Worm (Caenorhabditis elegans) whole organism, mixed stage, embryonic: Measurements from ENCODE around the gene ZK1073.1.
A peak's percentile ranks its signal among the peaks of the same experiment; 100 is the strongest.

Experiments used
- M03D4.4 ChIP-seq: sonication (generic microtip); optimal IDR thresholded peaks from 2 replicates; lab custom pipeline; 2017; ENCODE audit warnings: mild to moderate bottlenecking, missing genetic modification characterization, missing compliant biosample characterization
- bed-3 ChIP-seq: fragments of 200-800 bp; sonication (Bioruptor generic); optimal IDR thresholded peaks from 3 replicates; lab custom pipeline; 2018; ENCODE audit warnings: mild to moderate bottlenecking, missing genetic modification characterization, moderate library complexity, missing compliant biosample characterization
- blmp-1 ChIP-seq: fragments of 150-350 bp; optimal IDR thresholded peaks from 2 replicates; lab custom pipeline; 2014; ENCODE audit warnings: missing biosample characterization, missing genetic modification characterization
- ceh-39 ChIP-seq: fragments of 150-350 bp; optimal IDR thresholded peaks from 2 replicates; lab custom pipeline; 2014; ENCODE audit warnings: missing biosample characterization, missing genetic modification characterization
- ceh-43 ChIP-seq: fragments of 200-800 bp; sonication (Bioruptor generic); optimal IDR thresholded peaks from 2 replicates; lab custom pipeline; 2018; ENCODE audit warnings: mild to moderate bottlenecking, missing genetic modification characterization, moderate library complexity, missing compliant biosample characterization
- ceh-83 ChIP-seq: fragments of 200-800 bp; sonication (Bioruptor generic); optimal IDR thresholded peaks from 2 replicates; lab custom pipeline; 2018; ENCODE audit warnings: mild to moderate bottlenecking, missing genetic modification characterization, missing compliant biosample characterization
- ces-1 ChIP-seq: fragments of 150-350 bp; optimal IDR thresholded peaks from 2 replicates; lab custom pipeline; 2014; ENCODE audit warnings: missing biosample characterization, missing genetic modification reagents, missing genetic modification characterization
- cnd-1 ChIP-seq: fragments of 200-800 bp; sonication (Bioruptor generic); optimal IDR thresholded peaks from 2 replicates; lab custom pipeline; 2018; ENCODE audit warnings: mild to moderate bottlenecking, missing genetic modification characterization, missing compliant biosample characterization
- drap-1 ChIP-seq: fragments of 200-800 bp; sonication (Bioruptor generic); optimal IDR thresholded peaks from 3 replicates; lab custom pipeline; 2018; ENCODE audit warnings: mild to moderate bottlenecking, missing genetic modification characterization, missing compliant biosample characterization
- elt-1 ChIP-seq: sonication (generic microtip); optimal IDR thresholded peaks from 2 replicates; lab custom pipeline; 2017; ENCODE audit warnings: missing genetic modification characterization, mild to moderate bottlenecking, missing compliant biosample characterization, antibody characterized with exemption, moderate library complexity, borderline replicate concordance; ENCODE audit not compliant: insufficient read depth
- elt-3 ChIP-seq: fragments of 150-350 bp; optimal IDR thresholded peaks from 2 replicates; lab custom pipeline; 2014; ENCODE audit warnings: missing biosample characterization, missing genetic modification characterization
- flh-1 ChIP-seq: fragments of 200-800 bp; sonication (Bioruptor generic); optimal IDR thresholded peaks from 2 replicates; lab custom pipeline; 2018; ENCODE audit warnings: mild to moderate bottlenecking, missing genetic modification characterization, moderate library complexity, missing compliant biosample characterization
- hlh-1 ChIP-seq: fragments of 150-350 bp; optimal IDR thresholded peaks from 2 replicates; lab custom pipeline; 2014; ENCODE audit warnings: missing biosample characterization, missing genetic modification reagents, missing genetic modification characterization
- lin-13 ChIP-seq: fragments of 150-350 bp; optimal IDR thresholded peaks from 2 replicates; lab custom pipeline; 2014; ENCODE audit warnings: missing biosample characterization, missing genetic modification characterization
- lin-32 ChIP-seq: fragments of 200-800 bp; sonication (Bioruptor generic); optimal IDR thresholded peaks from 2 replicates; lab custom pipeline; 2018; ENCODE audit warnings: mild to moderate bottlenecking, missing genetic modification characterization, missing compliant biosample characterization
- lsy-2 ChIP-seq: fragments of 150-350 bp; optimal IDR thresholded peaks from 2 replicates; lab custom pipeline; 2014; ENCODE audit warnings: missing biosample characterization, missing genetic modification characterization
- mep-1 ChIP-seq: fragments of 150-350 bp; optimal IDR thresholded peaks from 2 replicates; lab custom pipeline; 2017; ENCODE audit warnings: missing biosample characterization, missing genetic modification reagents, missing genetic modification characterization, inconsistent platforms
- mls-2 ChIP-seq: sonication (generic microtip); optimal IDR thresholded peaks from 2 replicates; lab custom pipeline; 2016; ENCODE audit warnings: mild to moderate bottlenecking, missing genetic modification characterization, moderate library complexity, missing compliant biosample characterization
- nhr-237 ChIP-seq: fragments of 150-350 bp; optimal IDR thresholded peaks from 2 replicates; lab custom pipeline; 2014; ENCODE audit warnings: missing biosample characterization, missing genetic modification characterization
- nhr-28 ChIP-seq: fragments of 150-350 bp; optimal IDR thresholded peaks from 2 replicates; lab custom pipeline; 2014; ENCODE audit warnings: missing biosample characterization, missing genetic modification characterization
- nhr-76 ChIP-seq: sonication (generic microtip); optimal IDR thresholded peaks from 2 replicates; lab custom pipeline; 2017; ENCODE audit warnings: missing biosample characterization, missing genetic modification characterization
- pha-4 ChIP-seq: fragments of 150-350 bp; optimal IDR thresholded peaks from 2 replicates; lab custom pipeline; 2018; ENCODE audit warnings: missing biosample characterization, missing genetic modification reagents, missing genetic modification characterization
- snpc-4 ChIP-seq: fragments of 150-350 bp; optimal IDR thresholded peaks from 2 replicates; lab custom pipeline; 2014; ENCODE audit warnings: missing biosample characterization, missing genetic modification characterization
- sptf-1 ChIP-seq: sonication (generic microtip); optimal IDR thresholded peaks from 2 replicates; lab custom pipeline; 2017; ENCODE audit warnings: mild to moderate bottlenecking, missing genetic modification characterization, moderate library complexity, missing compliant biosample characterization
- tbx-8 ChIP-seq: fragments of 200-800 bp; sonication (Bioruptor generic); optimal IDR thresholded peaks from 2 replicates; lab custom pipeline; 2018; ENCODE audit warnings: mild to moderate bottlenecking, missing genetic modification characterization, moderate library complexity, missing compliant biosample characterization
- unc-62 ChIP-seq: fragments of 150-350 bp; optimal IDR thresholded peaks from 2 replicates; lab custom pipeline; 2014; ENCODE audit warnings: missing biosample characterization, missing genetic modification reagents, missing genetic modification characterization
- zip-8 ChIP-seq: fragments of 150-350 bp; optimal IDR thresholded peaks from 2 replicates; lab custom pipeline; 2014; ENCODE audit warnings: missing biosample characterization, missing genetic modification characterization
- ztf-11 ChIP-seq: fragments of 150-350 bp; optimal IDR thresholded peaks from 2 replicates; lab custom pipeline; 2014; ENCODE audit warnings: missing biosample characterization, missing genetic modification characterization

ZK1073.1 gene

DNA sequence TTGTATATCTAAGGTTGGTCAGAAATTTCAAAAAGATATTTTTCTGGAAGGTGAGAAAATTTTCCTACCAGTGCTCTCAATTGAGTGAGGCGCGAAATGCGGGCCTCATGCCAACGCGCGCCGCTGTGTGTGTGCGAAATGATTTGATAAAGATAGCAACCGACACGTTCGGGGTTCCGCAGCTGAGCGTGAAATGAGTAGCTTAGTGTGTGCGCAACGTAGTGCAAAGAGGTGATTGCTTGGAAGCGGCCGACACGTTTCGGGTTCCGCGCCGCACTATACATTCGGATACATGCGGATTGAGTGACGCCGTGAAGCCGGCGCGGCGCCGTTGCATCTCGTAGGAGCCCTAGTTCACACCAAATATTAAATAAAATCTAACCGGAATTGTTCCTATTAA, 37.5 kb downstream of the ZK1073.1 start:
- no peak for TF ChIP-seq nhr-237 (tag; lab: Kevin White, UChicago)
- no peak for TF ChIP-seq mls-2 (tag; lab: Kevin White, UChicago)
- no peak for TF ChIP-seq hlh-1 (tag; lab: Kevin White, UChicago)

DNA sequence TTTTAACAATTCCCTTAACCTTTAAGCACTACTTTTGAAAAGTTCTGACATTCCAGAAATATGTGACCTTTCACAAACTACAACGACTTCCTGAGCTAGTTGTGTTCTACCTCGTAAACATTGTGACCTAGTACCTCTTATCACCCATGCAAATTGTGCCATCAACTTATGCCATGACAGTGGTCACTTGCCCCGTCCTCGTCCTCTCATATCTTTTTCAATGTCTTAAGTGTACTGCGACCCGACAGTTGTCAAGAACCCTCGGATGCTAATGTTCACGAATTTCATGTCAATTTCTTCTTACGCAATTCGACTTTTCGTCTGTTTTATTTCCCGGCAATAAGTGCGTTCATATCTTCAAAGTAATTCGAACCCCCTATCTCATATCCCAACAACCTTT, 40.8 kb downstream of the ZK1073.1 start:
- TF ChIP-seq ceh-83 (GFP tag; lab: Kevin White, UChicago) = no peak
- TF ChIP-seq hlh-1 (tag; lab: Kevin White, UChicago) = peak; percentile 83
- TF ChIP-seq, all 35 proteins: peak for 1

DNA sequence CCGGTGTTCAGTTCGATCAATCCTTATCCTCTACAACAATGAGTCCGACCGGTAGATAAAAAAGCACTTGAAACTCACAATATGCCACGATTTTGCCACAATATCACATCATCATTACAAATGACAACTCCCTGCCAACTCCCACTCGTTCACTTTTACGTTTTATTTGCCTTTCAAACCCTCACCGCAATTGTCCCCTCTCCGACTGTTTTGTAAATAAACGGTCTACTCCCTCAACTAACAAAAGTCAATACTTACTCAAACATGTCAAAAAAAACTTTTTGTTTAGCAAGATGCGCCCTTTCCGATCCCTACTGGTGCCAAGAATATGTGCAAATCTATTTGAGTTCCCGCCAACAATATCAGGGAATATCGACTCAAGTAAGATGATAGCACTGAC, 43.6 kb downstream of the ZK1073.1 start, which contains the start of gene C30F2.2:
Gene C30F2.2 (minus strand): TSS at position 122 of the 400 bp plus-strand sequence.
- TF ChIP-seq pha-4 (tag; lab: Kevin White, UChicago) = peak; percentile 76
- TF ChIP-seq unc-62 (GFP tag; lab: Kevin White, UChicago) = no peak
- no peak for TF ChIP-seq drap-1 (GFP tag; lab: Kevin White, UChicago)

DNA sequence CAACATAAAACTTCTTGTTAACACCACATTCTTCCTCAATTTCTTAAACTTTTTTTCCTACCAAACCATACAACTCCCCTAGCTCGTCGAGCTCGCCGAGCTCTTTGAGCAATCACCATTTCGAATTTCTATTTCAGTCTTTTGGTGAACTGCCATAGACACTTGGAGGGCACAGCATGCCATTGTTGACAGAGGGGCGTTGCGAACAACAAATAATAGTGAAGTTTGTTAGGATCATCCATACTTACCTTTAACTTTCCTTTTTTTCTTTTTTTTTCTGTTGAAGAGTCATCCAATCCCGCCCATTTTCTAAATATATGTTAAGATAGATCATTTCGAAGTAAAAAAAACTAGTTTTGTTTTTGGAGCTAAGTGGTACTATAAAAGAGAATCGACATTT, 46.6 kb downstream of the ZK1073.1 start, which contains the start of gene idpp-14:
Gene idpp-14 (plus strand): TSS at position 324 of the 400 bp plus-strand sequence.
- TF ChIP-seq ceh-39 (tag; lab: Kevin White, UChicago) (no peak), nhr-76 (no peak), M03D4.4 (tag; lab: Kevin White, UChicago) (no peak), mep-1 (no peak), nhr-28 (tag; lab: Kevin White, UChicago) (no peak), hlh-1 (tag; lab: Kevin White, UChicago) (no peak), ceh-83 (GFP tag; lab: Kevin White, UChicago) (no peak), bed-3 (GFP tag; lab: Kevin White, UChicago) (no peak), ceh-43 (GFP tag; lab: Kevin White, UChicago) (no peak), lin-13 (tag; lab: Kevin White, UChicago) (no peak), ces-1 (GFP tag; lab: Kevin White, UChicago) (no peak), zip-8 (tag; lab: Kevin White, UChicago) (no peak), flh-1 (GFP tag; lab: Kevin White, UChicago) (no peak)

DNA sequence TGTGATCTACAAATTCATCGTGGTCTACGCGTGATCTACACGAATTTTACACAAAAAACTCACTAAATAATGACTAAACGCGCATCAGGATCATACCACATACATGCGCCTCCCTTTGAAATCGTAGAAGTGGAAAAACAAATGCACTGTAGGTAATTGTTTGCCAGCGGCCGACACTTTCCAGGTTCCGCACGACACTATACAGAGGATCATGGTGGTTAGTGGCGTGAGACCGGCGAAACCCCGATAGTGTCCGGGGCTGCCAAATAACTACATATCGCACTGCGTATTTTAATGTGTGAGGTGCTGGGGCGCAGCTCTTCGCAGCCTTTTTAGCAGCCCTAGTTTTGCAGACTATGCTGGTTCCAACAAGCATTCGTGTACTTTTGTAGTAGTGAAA, 50.0 kb downstream of the ZK1073.1 start:
- no peak for TF ChIP-seq zip-8 (tag; lab: Kevin White, UChicago)
- no peak for TF ChIP-seq nhr-237 (tag; lab: Kevin White, UChicago)
- no peak for TF ChIP-seq lin-32
- no peak for TF ChIP-seq lsy-2
- no peak for TF ChIP-seq cnd-1 (tag; lab: Kevin White, UChicago)
- TF ChIP-seq mls-2 (tag; lab: Kevin White, UChicago) = no peak
- TF ChIP-seq hlh-1 (tag; lab: Kevin White, UChicago) = no peak
- no peak for TF ChIP-seq drap-1 (GFP tag; lab: Kevin White, UChicago)
- no peak for TF ChIP-seq tbx-8 (GFP tag; lab: Kevin White, UChicago)
- TF ChIP-seq ztf-11 = no peak

DNA sequence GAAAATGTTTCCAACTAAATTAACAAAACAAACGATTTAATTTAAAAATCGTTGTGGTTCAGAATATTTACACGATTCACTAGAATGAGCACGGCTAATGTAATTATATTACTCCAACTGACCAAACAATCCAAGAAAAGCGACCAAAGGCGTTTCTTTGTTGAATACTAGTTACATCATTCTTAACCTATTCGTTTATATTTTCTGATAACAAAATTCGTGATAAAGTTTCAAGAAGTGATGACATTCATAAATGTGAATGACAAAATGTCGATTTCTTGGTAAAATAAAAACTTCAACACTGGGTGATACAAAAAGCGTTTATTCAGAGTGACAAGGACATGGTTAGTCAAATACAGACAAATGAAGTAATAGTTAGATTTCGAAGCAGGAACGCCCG, 52.2 kb downstream of the ZK1073.1 start, which contains the start of gene C30F2.4:
Gene C30F2.4 (minus strand): TSS at position 101 of the 400 bp plus-strand sequence.
- TF ChIP-seq lsy-2 (no peak), pha-4 (tag; lab: Kevin White, UChicago) (no peak), hlh-1 (tag; lab: Kevin White, UChicago) (no peak), snpc-4 (tag; lab: Kevin White, UChicago) (no peak), drap-1 (GFP tag; lab: Kevin White, UChicago) (no peak), flh-1 (GFP tag; lab: Kevin White, UChicago) (no peak), tbx-8 (GFP tag; lab: Kevin White, UChicago) (no peak), bed-3 (GFP tag; lab: Kevin White, UChicago) (no peak), unc-62 (GFP tag; lab: Kevin White, UChicago) (no peak), lin-13 (tag; lab: Kevin White, UChicago) (no peak), ceh-83 (GFP tag; lab: Kevin White, UChicago) (no peak), nhr-76 (no peak), ces-1 (GFP tag; lab: Kevin White, UChicago) (no peak), ztf-11 (no peak), elt-3 (tag; lab: Kevin White, UChicago) (no peak), elt-1 (tag; lab: Kevin White, UChicago) (no peak), nhr-28 (tag; lab: Kevin White, UChicago) (no peak), blmp-1 (tag; lab: Kevin White, UChicago) (no peak), sptf-1 (tag; lab: Kevin White, UChicago) (no peak)
